Fruit fly (Drosophila melanogaster): ENCODE measurements around the gene Elp1.

Elp1 gene

dm6 chr3R:11655873-11656374 is 5.2 kb downstream of the Elp1 start, which contains the start of gene CG42327 (continued):
- TF ChIP-seq Chrac-16 (GFP tag; optimal IDR thresholded peaks at IDR 0.05) = peak; percentile 93
- peak; percentile 96 for TF ChIP-seq seq (GFP tag; IDR thresholded peaks at IDR 0.05)
- no peak for TF ChIP-seq pan (optimal IDR thresholded peaks at IDR 0.05)
- TF ChIP-seq pan (GFP tag; optimal IDR thresholded peaks at IDR 0.05 in 1 of 2, IDR thresholded peaks at IDR 0.05 in 1 of 2) = peak in 1 of 2 experiments; percentile 98
- TF ChIP-seq fru (optimal IDR thresholded peaks at IDR 0.05) = no peak
- peak; percentile 99 for TF ChIP-seq ci (GFP tag; IDR thresholded peaks at IDR 0.05)
- peak; percentile 93 for TF ChIP-seq CG10462 (GFP tag; optimal IDR thresholded peaks at IDR 0.05)
- peak; percentile 82 for TF ChIP-seq Antp (GFP tag; optimal IDR thresholded peaks at IDR 0.05)
- peak; percentile 93 for TF ChIP-seq peb (GFP tag; IDR thresholded peaks at IDR 0.05)
- TF ChIP-seq gsb-n (tag; optimal IDR thresholded peaks at IDR 0.05) = peak; percentile 97
- peak; percentile 99 for TF ChIP-seq sens (GFP tag)
- no peak for TF ChIP-seq Sin3A (optimal IDR thresholded peaks at IDR 0.05)
- peak; percentile 94 for TF ChIP-seq Rx (GFP tag; IDR thresholded peaks at IDR 0.05)
- TF ChIP-seq CG30403 (GFP tag; optimal IDR thresholded peaks at IDR 0.05) = peak; percentile 94
- TF ChIP-seq Oaz (GFP tag; IDR thresholded peaks at IDR 0.05) = peak; percentile 86
- TF ChIP-seq pita (GFP tag; optimal IDR thresholded peaks at IDR 0.05) = no peak
- peak; percentile 79 for TF ChIP-seq slou (GFP tag; optimal IDR thresholded peaks at IDR 0.05)
- peak; percentile 72 for TF ChIP-seq TFAM (GFP tag; optimal IDR thresholded peaks at IDR 0.05)
- peak; percentile 94 for TF ChIP-seq CG13424 (tag; optimal IDR thresholded peaks at IDR 0.05)
- peak; percentile 57 for TF ChIP-seq crc (GFP tag; optimal IDR thresholded peaks at IDR 0.05)
- TF ChIP-seq CG8359 (GFP tag; optimal IDR thresholded peaks at IDR 0.05; ENCODE audit: borderline replicate concordance) = peak; percentile 85
- peak; percentile 95 for TF ChIP-seq fd96Cb (tag; optimal IDR thresholded peaks at IDR 0.05)
- peak; percentile 78 for TF ChIP-seq cas (GFP tag; IDR thresholded peaks at IDR 0.05)
- peak; percentile 86 for TF ChIP-seq Abd-B (GFP tag; optimal IDR thresholded peaks at IDR 0.05)
- TF ChIP-seq btn (GFP tag; optimal IDR thresholded peaks at IDR 0.05) = peak; percentile 79
- TF ChIP-seq eve (GFP tag; optimal IDR thresholded peaks at IDR 0.05) = peak in 1 of 2 experiments; percentile 80
- TF ChIP-seq cwo (GFP tag; optimal IDR thresholded peaks at IDR 0.05) = peak; percentile 89
- TF ChIP-seq NC2α (GFP tag; optimal IDR thresholded peaks at IDR 0.05) = peak; percentile 72
- TF ChIP-seq CG17186 (GFP tag; optimal IDR thresholded peaks at IDR 0.05) = peak; percentile 78
- peak; percentile 90 for TF ChIP-seq Gug (GFP tag; IDR thresholded peaks at IDR 0.05)
- peak; percentile 86 for TF ChIP-seq Mrtf (GFP tag; IDR thresholded peaks at IDR 0.05)
- TF ChIP-seq CG6272 (GFP tag; IDR thresholded peaks at IDR 0.05) = peak; percentile 93
- peak; percentile 85 for TF ChIP-seq CG12155 (GFP tag; optimal IDR thresholded peaks at IDR 0.05)
- TF ChIP-seq Xrp1 (GFP tag; IDR thresholded peaks at IDR 0.05) = peak; percentile 98
- peak; percentile 77 for TF ChIP-seq CG6654 (GFP tag; optimal IDR thresholded peaks at IDR 0.05)
- TF ChIP-seq Dip2 (GFP tag; IDR thresholded peaks at IDR 0.05) = peak; percentile 65
- no peak for TF ChIP-seq hkb (optimal IDR thresholded peaks at IDR 0.05)
- peak; percentile 98 for TF ChIP-seq hkb (GFP tag; IDR thresholded peaks at IDR 0.05)
- peak; percentile 88 for TF ChIP-seq CG18619 (GFP tag; optimal IDR thresholded peaks at IDR 0.05)
- TF ChIP-seq Trl (optimal IDR thresholded peaks at IDR 0.05) = peak; percentile 63 to 74
- peak; percentile 85 for TF ChIP-seq Trl (GFP tag; optimal IDR thresholded peaks at IDR 0.05)
- TF ChIP-seq Atf6 (GFP tag; IDR thresholded peaks at IDR 0.05) = peak; percentile 91
- TF ChIP-seq repo (GFP tag; optimal IDR thresholded peaks at IDR 0.05) = peak; percentile 83
- TF ChIP-seq her (GFP tag; optimal IDR thresholded peaks at IDR 0.05) = peak; percentile 86
- peak; percentile 87 for TF ChIP-seq CG10147 (GFP tag; optimal IDR thresholded peaks at IDR 0.05)
- TF ChIP-seq Camta (GFP tag; optimal IDR thresholded peaks at IDR 0.05) = peak; percentile 87
- TF ChIP-seq CG5245 (GFP tag; optimal IDR thresholded peaks at IDR 0.05) = peak; percentile 88
- peak; percentile 66 for TF ChIP-seq Ravus (GFP tag; IDR thresholded peaks at IDR 0.05)
- TF ChIP-seq CG17359 (tag; optimal IDR thresholded peaks at IDR 0.05) = peak; percentile 96
- TF ChIP-seq CG12769 (tag; optimal IDR thresholded peaks at IDR 0.05) = peak; percentile 89
- peak; percentile 51 for TF ChIP-seq CG7928 (GFP tag; optimal IDR thresholded peaks at IDR 0.05)
- TF ChIP-seq ara (GFP tag; IDR thresholded peaks at IDR 0.05) = peak; percentile 97
- TF ChIP-seq Kr (GFP tag; optimal IDR thresholded peaks at IDR 0.05) = peak; percentile 4
- TF ChIP-seq CG31388 (GFP tag; optimal IDR thresholded peaks at IDR 0.05) = peak; percentile 76
